Fruit fly (Drosophila melanogaster) whole organism, wandering third instar larva: Measurements from ENCODE around the gene Con.

Source experiments
- Abd-B ChIP-seq: fragments of >200 bp; optimal IDR thresholded peaks from 2 replicates; lab custom pipeline; 2017; ENCODE audit warnings: missing biosample characterization, missing genetic modification characterization
- CrebA ChIP-seq: fragments of 200-800 bp; sonication (Bioruptor generic); optimal IDR thresholded peaks from 2 replicates; lab custom pipeline; 2016; ENCODE audit warnings: missing biosample characterization, mild to moderate bottlenecking, missing genetic modification characterization, borderline replicate concordance
- Hnf4 ChIP-seq: fragments of 200-800 bp; sonication (Bioruptor generic); optimal IDR thresholded peaks from 2 replicates; lab custom pipeline; 2016; ENCODE audit warnings: missing biosample characterization, mild to moderate bottlenecking, missing genetic modification characterization
- Jra ChIP-seq: sonication (Bioruptor generic); optimal IDR thresholded peaks from 2 replicates; lab custom pipeline; 2016; ENCODE audit warnings: missing biosample characterization, missing genetic modification characterization
- Sp1 ChIP-seq: fragments of 200-800 bp; sonication (Bioruptor generic); optimal IDR thresholded peaks from 3 replicates; lab custom pipeline; 2019; ENCODE audit warnings: missing biosample characterization, mild to moderate bottlenecking, missing genetic modification characterization, moderate library complexity
- br ChIP-seq: fragments of 200-800 bp; sonication (Bioruptor generic); optimal IDR thresholded peaks from 2 replicates; lab custom pipeline; 2016; ENCODE audit warnings: missing biosample characterization, missing genetic modification characterization
- dl ChIP-seq, 2 experiments: fragments of 175-275, 200-275 bp in 1 of 2; fragments of 200-275 bp in 1 of 2; sonication (Bioruptor generic); optimal IDR thresholded peaks; lab custom pipeline; 2018; ENCODE audit warnings: mild to moderate bottlenecking in 2 of 2, missing biosample characterization in 2 of 2, missing genetic modification characterization in 2 of 2, moderate library complexity in 2 of 2; ENCODE audit not compliant: partially characterized antibody in 2 of 2, insufficient read depth in 1 of 2
- fru ChIP-seq: fragments of 200-800 bp; sonication (Bioruptor generic); optimal IDR thresholded peaks from 3 replicates; lab custom pipeline; 2016; ENCODE audit warnings: missing biosample characterization, mild to moderate bottlenecking, missing genetic modification characterization
- h ChIP-seq: fragments of 200-800 bp; sonication (Bioruptor generic); optimal IDR thresholded peaks from 3 replicates; lab custom pipeline; 2016; ENCODE audit warnings: missing biosample characterization, mild to moderate bottlenecking, missing genetic modification characterization
- pan ChIP-seq: fragments of >200 bp; optimal IDR thresholded peaks from 2 replicates; lab custom pipeline; 2017
- psq ChIP-seq: fragments of 200-800 bp; sonication (Bioruptor generic); optimal IDR thresholded peaks from 3 replicates; lab custom pipeline; 2017; ENCODE audit warnings: missing biosample characterization, mild to moderate bottlenecking, missing genetic modification characterization, moderate library complexity
- tai ChIP-seq: sonication (Bioruptor generic); optimal IDR thresholded peaks from 2 replicates; lab custom pipeline; 2016; ENCODE audit warnings: missing biosample characterization, missing genetic modification characterization
- usp ChIP-seq: fragments of >200 bp; optimal IDR thresholded peaks from 2 replicates; lab custom pipeline; 2017; ENCODE audit warnings: missing biosample characterization, missing genetic modification characterization
- woc ChIP-seq: sonication (Bioruptor generic); optimal IDR thresholded peaks from 2 replicates; lab custom pipeline; 2016; ENCODE audit warnings: missing biosample characterization, mild to moderate bottlenecking, missing genetic modification characterization

DNA sequence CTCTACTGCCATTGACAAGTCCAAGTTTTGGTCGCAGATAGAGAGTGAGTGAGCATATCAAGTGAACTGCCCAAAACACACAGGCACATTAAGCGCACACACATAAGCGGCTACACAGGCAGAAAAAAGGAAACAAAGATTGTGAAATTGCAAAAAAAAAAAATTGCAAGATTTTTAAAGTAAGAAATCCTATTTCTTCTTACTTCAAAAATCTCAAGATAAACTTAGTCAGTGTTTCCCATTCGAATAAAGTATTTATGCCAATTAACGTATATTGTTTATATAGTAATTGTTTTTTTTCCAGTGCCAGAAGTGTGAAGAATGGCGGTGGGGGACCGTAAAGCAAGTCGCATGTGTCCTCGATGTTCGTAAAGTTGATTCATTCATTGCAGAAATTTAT is 99.9 kb downstream of the Con start:
- TF ChIP-seq br (no peak), dl (GFP tag; optimal IDR thresholded peaks at IDR 0.05; lab: Kevin White, UChicago; ENCODE audit: insufficient read depth in 1 of 2, partially characterized antibody in 2 of 2) (no peak), Hnf4 (GFP tag; lab: Kevin White, UChicago) (no peak), psq (GFP tag; lab: Kevin White, UChicago) (no peak), usp (GFP tag; lab: Kevin White, UChicago) (no peak), Abd-B (GFP tag; lab: Kevin White, UChicago) (no peak), pan (lab: Kevin White, UChicago) (no peak), Sp1 (GFP tag; lab: Kevin White, UChicago) (no peak), Jra (GFP tag; lab: Kevin White, UChicago) (no peak), CrebA (no peak), fru (no peak), tai (GFP tag; lab: Kevin White, UChicago) (no peak), woc (GFP tag; lab: Kevin White, UChicago) (no peak), h (GFP tag; lab: Kevin White, UChicago) (no peak)
